Worm (Caenorhabditis elegans): ENCODE measurements around the gene dpy-22.

- TF ChIP-seq pha-4 (tag; optimal IDR thresholded peaks at IDR 0.05) (peak; percentile 53), cebp-1 (GFP tag; IDR thresholded peaks at IDR 0.05) (no peak; the same call in 1 of the 2 replicates), cebp-1 (tag; optimal IDR thresholded peaks at IDR 0.05) (no peak), mxl-1 (tag; optimal IDR thresholded peaks at IDR 0.05) (no peak), rec-8 (tag; optimal IDR thresholded peaks at IDR 0.05) (no peak), unc-62 (GFP tag; optimal IDR thresholded peaks at IDR 0.05) (no peak), hlh-12 (tag; optimal IDR thresholded peaks at IDR 0.05) (no peak), Y67H2A.10 (GFP tag; conservative IDR thresholded peaks at IDR 0.05) (no peak), ztf-18 (tag; optimal IDR thresholded peaks at IDR 0.05) (no peak), nhr-120 (GFP tag; IDR thresholded peaks at IDR 0.05) (no peak), F57C9.4 (tag; optimal IDR thresholded peaks at IDR 0.05) (no peak), nhr-27 (tag; optimal IDR thresholded peaks at IDR 0.05) (no peak), rpc-1 (optimal IDR thresholded peaks at IDR 0.05) (no peak), rpc-1 (tag; optimal IDR thresholded peaks at IDR 0.05) (no peak)
These were observed 29.8 kb upstream of the dpy-22 start, which contains the start of gene lec-7 for ce11 chrX:9851745-9852330.
